Fruit fly (Drosophila melanogaster) whole organism, embryonic: ENCODE results near the gene ttm3.

Experiments
- Adf1 ChIP-seq: fragments of 200-800 bp; sonication (Bioruptor generic); IDR thresholded peaks from 2 replicates; pipeline ENCODE4 v1.3.6; 2022; ENCODE audit warnings: missing biosample characterization, missing genetic modification characterization
- Antp ChIP-seq: fragments of 200-800 bp; sonication (Bioruptor generic); optimal IDR thresholded peaks from 3 replicates; lab custom pipeline; 2016; ENCODE audit warnings: missing biosample characterization, missing genetic modification characterization
- CG1024 ChIP-seq: fragments of 200-800 bp; sonication (Bioruptor generic); IDR thresholded peaks from 2 replicates; pipeline ENCODE4 v1.3.6; 2022; ENCODE audit warnings: missing biosample characterization, missing genetic modification characterization
- CG10274 ChIP-seq: fragments of 200-800 bp; sonication (Bioruptor generic); optimal IDR thresholded peaks from 3 replicates; lab custom pipeline; 2017; ENCODE audit warnings: missing biosample characterization, mild to moderate bottlenecking, missing genetic modification characterization
- CG10321 ChIP-seq: fragments of 200-800 bp; sonication (Bioruptor generic); IDR thresholded peaks from 2 replicates; pipeline ENCODE4 v1.3.6; 2022; ENCODE audit warnings: missing biosample characterization, missing genetic modification characterization
- CG12104 ChIP-seq: fragments of 200-800 bp; sonication (Bioruptor generic); optimal IDR thresholded peaks from 3 replicates; lab custom pipeline; 2016; ENCODE audit warnings: missing biosample characterization, missing genetic modification characterization
- CG12942 ChIP-seq: fragments of 200-800 bp; sonication (Bioruptor generic); optimal IDR thresholded peaks from 3 replicates; lab custom pipeline; 2016; ENCODE audit warnings: missing biosample characterization, missing genetic modification characterization
- CG14441 ChIP-seq: fragments of 200-800 bp; sonication (Bioruptor generic); IDR thresholded peaks from 2 replicates; pipeline ENCODE4 v1.3.6; 2022; ENCODE audit warnings: missing biosample characterization, missing genetic modification characterization
- CG14667 ChIP-seq: fragments of 200-800 bp; sonication (Bioruptor generic); IDR thresholded peaks from 2 replicates; pipeline ENCODE4 v1.3.6; 2022; ENCODE audit warnings: missing biosample characterization, missing genetic modification characterization
- CG15479 ChIP-seq: fragments of 200-800 bp; sonication (Bioruptor generic); optimal IDR thresholded peaks from 3 replicates; lab custom pipeline; 2019; ENCODE audit warnings: missing biosample characterization, mild to moderate bottlenecking, missing genetic modification characterization, moderate library complexity
- CG15514 ChIP-seq: fragments of 200-800 bp; sonication (Bioruptor generic); optimal IDR thresholded peaks from 3 replicates; lab custom pipeline; 2017; ENCODE audit warnings: missing biosample characterization, missing genetic modification characterization, mild to moderate bottlenecking, moderate library complexity, missing genetic modification reagents
- CG16813 ChIP-seq: fragments of 200-800 bp; sonication (Bioruptor generic); IDR thresholded peaks from 3 replicates; pipeline ENCODE4 v1.3.6; 2022; ENCODE audit warnings: missing biosample characterization, missing genetic modification characterization; ENCODE audit not compliant: partially characterized antibody
- CG17361 ChIP-seq: fragments of 200-800 bp; sonication (Bioruptor generic); IDR thresholded peaks from 3 replicates; pipeline ENCODE4 v1.3.6; 2022; ENCODE audit warnings: missing biosample characterization, missing genetic modification characterization
- CG17385 ChIP-seq: fragments of 200-800 bp; sonication (Bioruptor generic); optimal IDR thresholded peaks from 3 replicates; lab custom pipeline; 2018; ENCODE audit warnings: missing biosample characterization, mild to moderate bottlenecking, missing genetic modification characterization
- CG17802 ChIP-seq: fragments of 200-800 bp; sonication (Bioruptor generic); optimal IDR thresholded peaks from 2 replicates; lab custom pipeline; 2018; ENCODE audit warnings: missing biosample characterization, mild to moderate bottlenecking, missing genetic modification characterization, moderate library complexity
- CG18476 ChIP-seq: fragments of 200-800 bp; sonication (Bioruptor generic); optimal IDR thresholded peaks from 2 replicates; lab custom pipeline; 2016; ENCODE audit warnings: missing biosample characterization, mild to moderate bottlenecking, missing genetic modification characterization
- CG2116 ChIP-seq: fragments of 200-800 bp; sonication (Bioruptor generic); optimal IDR thresholded peaks from 3 replicates; lab custom pipeline; 2018; ENCODE audit warnings: missing biosample characterization, mild to moderate bottlenecking, missing genetic modification characterization
- CG2199 ChIP-seq: fragments of 200-800 bp; sonication (Bioruptor generic); IDR thresholded peaks from 3 replicates; pipeline ENCODE4 v1.3.6; 2022; ENCODE audit warnings: missing biosample characterization, missing genetic modification characterization
- CG3163 ChIP-seq: fragments of 200-800 bp; sonication (Bioruptor generic); optimal IDR thresholded peaks from 3 replicates; lab custom pipeline; 2016; ENCODE audit warnings: missing biosample characterization, missing genetic modification characterization
- CG32767 ChIP-seq: fragments of 200-800 bp; sonication (Bioruptor generic); IDR thresholded peaks from 2 replicates; pipeline ENCODE4 v1.3.6; 2022; ENCODE audit warnings: missing biosample characterization, missing genetic modification characterization
- CG43689 ChIP-seq: fragments of 200-800 bp; sonication (Bioruptor generic); IDR thresholded peaks from 2 replicates; pipeline ENCODE4 v1.3.6; 2022; ENCODE audit warnings: missing biosample characterization, missing genetic modification characterization
- CG4707 ChIP-seq: fragments of 200-800 bp; sonication (Bioruptor generic); optimal IDR thresholded peaks from 2 replicates; lab custom pipeline; 2018; ENCODE audit warnings: missing biosample characterization, mild to moderate bottlenecking, missing genetic modification characterization, moderate library complexity
- CG6689 ChIP-seq: fragments of 200-800 bp; sonication (Bioruptor generic); IDR thresholded peaks from 2 replicates; pipeline ENCODE4 v1.3.6; 2022; ENCODE audit warnings: missing biosample characterization, missing genetic modification characterization
- CG7357 ChIP-seq: fragments of 200-800 bp; sonication (Bioruptor generic); IDR thresholded peaks from 3 replicates; pipeline ENCODE4 v1.3.6; 2022; ENCODE audit warnings: missing biosample characterization, missing genetic modification characterization
- CG9797 ChIP-seq: fragments of 200-800 bp; sonication (Bioruptor generic); optimal IDR thresholded peaks from 3 replicates; lab custom pipeline; 2018; ENCODE audit warnings: missing biosample characterization, mild to moderate bottlenecking, missing genetic modification characterization
- CG9817 ChIP-seq: fragments of 200-800 bp; sonication (Bioruptor generic); optimal IDR thresholded peaks from 2 replicates; lab custom pipeline; 2018; ENCODE audit warnings: missing biosample characterization, mild to moderate bottlenecking, missing genetic modification characterization, moderate library complexity
- CoRest ChIP-seq: fragments of 200-800 bp; sonication (Bioruptor generic); optimal IDR thresholded peaks from 3 replicates; lab custom pipeline; 2018; ENCODE audit warnings: missing biosample characterization, mild to moderate bottlenecking, missing genetic modification characterization, moderate library complexity
- Dfd ChIP-seq, 2 experiments: fragments of >200 bp; optimal IDR thresholded peaks; 2 replicates each; lab custom pipeline; 2017; ENCODE audit warnings: missing biosample characterization in 2 of 2, missing genetic modification characterization in 2 of 2
- Dip3 ChIP-seq: fragments of 200-800 bp; sonication (Bioruptor generic); optimal IDR thresholded peaks from 3 replicates; lab custom pipeline; 2016; ENCODE audit warnings: missing biosample characterization, missing genetic modification characterization
- Doc2 ChIP-seq: fragments of 200-800 bp; sonication (Bioruptor generic); IDR thresholded peaks from 2 replicates; pipeline ENCODE4 v1.3.6; 2022; ENCODE audit warnings: missing biosample characterization, missing genetic modification characterization
- HmgZ ChIP-seq: fragments of 200-800 bp; sonication (Bioruptor generic); optimal IDR thresholded peaks from 2 replicates; lab custom pipeline; 2018; ENCODE audit warnings: missing biosample characterization, mild to moderate bottlenecking, missing genetic modification characterization
- Hr3 ChIP-seq: fragments of 200-800 bp; sonication (Bioruptor generic); optimal IDR thresholded peaks from 3 replicates; lab custom pipeline; 2016; ENCODE audit warnings: missing biosample characterization, missing genetic modification characterization
- Mes4 ChIP-seq: fragments of 200-800 bp; sonication (Bioruptor generic); optimal IDR thresholded peaks from 2 replicates; lab custom pipeline; 2016; ENCODE audit warnings: missing biosample characterization, missing genetic modification characterization
- Xbp1 ChIP-seq: fragments of 200-800 bp; sonication (Bioruptor generic); optimal IDR thresholded peaks from 3 replicates; lab custom pipeline; 2016; ENCODE audit warnings: missing biosample characterization, mild to moderate bottlenecking, missing genetic modification characterization
- Xrp1 ChIP-seq: fragments of 200-800 bp; sonication (Bioruptor generic); IDR thresholded peaks from 2 replicates; pipeline ENCODE4 v1.3.6; 2022; ENCODE audit warnings: missing biosample characterization, missing genetic modification characterization
- YL-1 ChIP-seq: fragments of 200-800 bp; sonication (Bioruptor generic); optimal IDR thresholded peaks from 3 replicates; lab custom pipeline; 2017; ENCODE audit warnings: missing biosample characterization, mild to moderate bottlenecking, missing genetic modification characterization
- aop ChIP-seq: fragments of 200-800 bp; sonication (Bioruptor generic); IDR thresholded peaks from 2 replicates; pipeline ENCODE4 v1.3.6; 2022; ENCODE audit warnings: missing biosample characterization, missing genetic modification characterization
- fd96Cb ChIP-seq: fragments of 200-800 bp; sonication (Bioruptor generic); optimal IDR thresholded peaks from 2 replicates; lab custom pipeline; 2018; ENCODE audit warnings: missing biosample characterization, mild to moderate bottlenecking, missing genetic modification characterization, moderate library complexity
- gfzf ChIP-seq: fragments of 200-800 bp; sonication (Bioruptor generic); optimal IDR thresholded peaks from 2 replicates; lab custom pipeline; 2016; ENCODE audit warnings: missing biosample characterization, mild to moderate bottlenecking, missing genetic modification characterization, moderate library complexity
- h ChIP-seq: fragments of >200 bp; optimal IDR thresholded peaks from 2 replicates; lab custom pipeline; 2017
- jing ChIP-seq: fragments of 200-800 bp; sonication (Bioruptor generic); optimal IDR thresholded peaks from 2 replicates; lab custom pipeline; 2018; ENCODE audit warnings: missing biosample characterization, mild to moderate bottlenecking, missing genetic modification characterization
- jumu ChIP-seq: fragments of 200-800 bp; sonication (Bioruptor generic); optimal IDR thresholded peaks from 3 replicates; lab custom pipeline; 2016; ENCODE audit warnings: missing biosample characterization, missing genetic modification characterization
- lilli ChIP-seq: fragments of 200-800 bp; sonication (Bioruptor generic); optimal IDR thresholded peaks from 3 replicates; lab custom pipeline; 2016; ENCODE audit warnings: missing biosample characterization, missing genetic modification characterization
- nmo ChIP-seq: fragments of 200-800 bp; sonication (Bioruptor generic); optimal IDR thresholded peaks from 2 replicates; lab custom pipeline; 2018; ENCODE audit warnings: missing biosample characterization, mild to moderate bottlenecking, missing genetic modification characterization, moderate library complexity
- row ChIP-seq: fragments of 200-800 bp; sonication (Bioruptor generic); IDR thresholded peaks from 3 replicates; pipeline ENCODE4 v1.3.6; 2022; ENCODE audit warnings: missing biosample characterization, missing genetic modification characterization
- schlank ChIP-seq: fragments of 200-800 bp; sonication (Bioruptor generic); optimal IDR thresholded peaks from 2 replicates; lab custom pipeline; 2018; ENCODE audit warnings: missing biosample characterization, mild to moderate bottlenecking, missing genetic modification characterization
- slbo ChIP-seq: fragments of 200-800 bp; sonication (Bioruptor generic); IDR thresholded peaks from 2 replicates; pipeline ENCODE4 v1.3.6; 2022; ENCODE audit warnings: missing biosample characterization, missing genetic modification characterization
- sug ChIP-seq: fragments of 200-800 bp; optimal IDR thresholded peaks from 2 replicates; lab custom pipeline; 2019; ENCODE audit warnings: missing biosample characterization, mild to moderate bottlenecking, missing genetic modification characterization, moderate library complexity
- tna ChIP-seq: fragments of 200-800 bp; sonication (Bioruptor generic); IDR thresholded peaks from 2 replicates; pipeline ENCODE4 v1.3.6; 2022; ENCODE audit warnings: missing biosample characterization, missing genetic modification characterization; ENCODE audit not compliant: partially characterized antibody
- vvl ChIP-seq: fragments of 200-800 bp; sonication (Bioruptor generic); IDR thresholded peaks from 2 replicates; pipeline ENCODE4 v1.3.6; 2022; ENCODE audit warnings: missing biosample characterization, missing genetic modification characterization
- yki ChIP-seq: fragments of >200 bp; optimal IDR thresholded peaks from 3 replicates; lab custom pipeline; 2018

The ttm3 gene

DNA sequence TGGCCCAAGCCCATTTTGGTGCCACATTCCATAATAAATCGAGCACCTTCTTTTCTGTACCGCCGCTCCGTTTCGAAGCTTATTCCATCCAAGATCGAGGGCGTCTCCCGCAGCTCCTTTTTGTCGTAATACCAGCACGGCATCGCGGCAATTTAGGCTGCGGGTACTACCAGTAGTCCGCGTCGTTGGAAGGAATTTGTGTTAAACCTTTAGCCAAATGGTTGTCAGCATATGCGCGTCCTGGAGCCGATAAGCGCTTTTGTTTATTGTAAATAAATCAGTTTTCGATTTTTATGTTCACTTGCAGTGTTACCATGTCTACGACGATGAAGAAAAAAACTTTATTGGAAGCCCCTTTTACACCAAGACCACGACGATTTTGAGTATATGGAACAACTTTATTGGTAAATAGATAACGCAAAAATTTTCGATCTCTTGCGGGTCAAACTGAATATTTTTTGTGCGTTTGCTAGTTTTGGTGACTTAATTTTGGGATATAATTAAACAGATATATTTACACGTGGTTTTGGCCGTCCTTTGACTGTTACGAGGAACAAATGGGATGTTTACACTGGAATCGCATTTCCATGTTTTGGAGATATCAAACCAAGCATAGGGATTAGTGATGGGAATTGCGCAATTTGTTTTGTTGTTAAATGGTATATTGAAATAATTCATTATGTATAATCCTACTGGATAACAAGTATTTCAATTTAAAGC is 50.3 kb downstream of the ttm3 start, which contains the start of gene CycK (continued):
- TF ChIP-seq CG12104 (no peak), aop (GFP tag; lab: Robert Waterston, UW) (no peak), CG10274 (GFP tag; lab: Kevin White, UChicago) (no peak), CG17361 (GFP tag; lab: Robert Waterston, UW) (0 out of 3 replicates have a peak, but pooled peaks have one; percentile 38), CG17385 (GFP tag; lab: Kevin White, UChicago) (no peak), CG15514 (GFP tag; lab: Kevin White, UChicago) (peak; percentile 32), CG14667 (GFP tag; lab: Robert Waterston, UW) (no peak), CG9797 (GFP tag; lab: Kevin White, UChicago) (peak; percentile 26), Antp (GFP tag; lab: Kevin White, UChicago) (peak; percentile 18), fd96Cb (tag; lab: Kevin White, UChicago) (no peak), nmo (GFP tag; lab: Kevin White, UChicago) (peak; percentile 50), CG10321 (no peak), CG15479 (peak; percentile 22), slbo (peak; percentile 35; the same call in 1 of the 2 replicates), YL-1 (GFP tag; lab: Kevin White, UChicago) (peak; percentile 1), Hr3 (GFP tag; lab: Kevin White, UChicago) (peak; percentile 24), CoRest (tag; lab: Kevin White, UChicago) (peak; percentile 42), CG16813 (GFP tag; lab: Robert Waterston, UW) (no peak), lilli (GFP tag; lab: Kevin White, UChicago) (peak; percentile 17), Mes4 (peak; percentile 22), CG4707 (GFP tag; lab: Kevin White, UChicago) (no peak), HmgZ (tag; lab: Kevin White, UChicago) (peak; percentile 42), CG18476 (GFP tag; lab: Kevin White, UChicago) (no peak), vvl (GFP tag; lab: Robert Waterston, UW) (no peak), h (lab: Kevin White, UChicago) (no peak), Dfd (GFP tag; optimal IDR thresholded peaks at IDR 0.05; lab: Kevin White, UChicago) (peak in 1 of 2 experiments; percentile 29), tna (GFP tag; lab: Robert Waterston, UW) (no peak), CG1024 (GFP tag; lab: Robert Waterston, UW) (peak; percentile 90), CG14441 (GFP tag; lab: Robert Waterston, UW) (0 out of 2 replicates have a peak, but pooled peaks have one; percentile 32), CG3163 (no peak), sug (peak; percentile 18), CG7357 (peak; percentile 95), Dip3 (GFP tag; lab: Kevin White, UChicago) (peak; percentile 4), CG2199 (0 out of 3 replicates have a peak, but pooled peaks have one; percentile 64), row (GFP tag; lab: Robert Waterston, UW) (peak; percentile 84), Doc2 (no peak), CG43689 (GFP tag; lab: Robert Waterston, UW) (no peak), Xbp1 (peak; percentile 3), yki (lab: Kevin White, UChicago) (no peak), jing (GFP tag; lab: Kevin White, UChicago) (no peak), CG2116 (peak; percentile 22), CG6689 (GFP tag; lab: Robert Waterston, UW) (0 out of 2 replicates have a peak, but pooled peaks have one; percentile 6), CG12942 (GFP tag; lab: Kevin White, UChicago) (no peak), schlank (tag; lab: Kevin White, UChicago) (no peak), gfzf (peak; percentile 64), CG9817 (tag; lab: Kevin White, UChicago) (peak; percentile 18), CG17802 (tag; lab: Kevin White, UChicago) (peak; percentile 98), jumu (GFP tag; lab: Kevin White, UChicago) (peak; percentile 9), Xrp1 (0 out of 2 replicates have a peak, but pooled peaks have one; percentile 19), CG32767 (GFP tag; lab: Robert Waterston, UW) (no peak), Adf1 (GFP tag; lab: Robert Waterston, UW) (no peak)
